Fruit fly (Drosophila melanogaster) whole organism, embryonic: Measurements from ENCODE around the gene NimB5.

ENCODE experiments used
- Adf1 ChIP-seq: fragments of 200-800 bp; sonication (Bioruptor generic); IDR thresholded peaks from 2 replicates; pipeline ENCODE4 v1.3.6; 2022; ENCODE audit warnings: missing biosample characterization, missing genetic modification characterization
- B-H1 ChIP-seq: fragments of 200-800 bp; sonication (Bioruptor generic); IDR thresholded peaks from 3 replicates; pipeline ENCODE4 v1.3.6; 2022; ENCODE audit warnings: missing biosample characterization, missing genetic modification characterization
- Blimp-1 ChIP-seq: fragments of 200-800 bp; sonication (Bioruptor generic); optimal IDR thresholded peaks from 3 replicates; lab custom pipeline; 2018; ENCODE audit warnings: missing biosample characterization, missing genetic modification characterization, mild to moderate bottlenecking, moderate library complexity, missing genetic modification reagents
- CG10209 ChIP-seq: fragments of 200-800 bp; sonication (Bioruptor generic); optimal IDR thresholded peaks from 3 replicates; lab custom pipeline; 2017; ENCODE audit warnings: missing biosample characterization, mild to moderate bottlenecking, missing genetic modification characterization, missing genetic modification reagents
- CG10979 ChIP-seq: fragments of 200-800 bp; sonication (Bioruptor generic); optimal IDR thresholded peaks from 2 replicates; lab custom pipeline; 2018; ENCODE audit warnings: missing biosample characterization, mild to moderate bottlenecking, missing genetic modification characterization, moderate library complexity
- CG12071 ChIP-seq: fragments of 200-800 bp; sonication (Bioruptor generic); optimal IDR thresholded peaks from 3 replicates; lab custom pipeline; 2018; ENCODE audit warnings: missing biosample characterization, mild to moderate bottlenecking, missing genetic modification characterization
- CG12155 ChIP-seq: fragments of 200-800 bp; sonication (Bioruptor generic); optimal IDR thresholded peaks from 3 replicates; lab custom pipeline; 2016; ENCODE audit warnings: missing biosample characterization, missing genetic modification characterization
- CG13894 ChIP-seq: fragments of 200-800 bp; sonication (Bioruptor generic); optimal IDR thresholded peaks from 3 replicates; lab custom pipeline; 2018; ENCODE audit warnings: missing biosample characterization, mild to moderate bottlenecking, missing genetic modification characterization, moderate library complexity
- CG14965 ChIP-seq: fragments of 200-800 bp; sonication (Bioruptor generic); optimal IDR thresholded peaks from 2 replicates; lab custom pipeline; 2016; ENCODE audit warnings: missing biosample characterization, missing genetic modification characterization, borderline replicate concordance
- CG17359 ChIP-seq: fragments of 200-800 bp; sonication (Bioruptor generic); optimal IDR thresholded peaks from 3 replicates; lab custom pipeline; 2018; ENCODE audit warnings: missing biosample characterization, mild to moderate bottlenecking, missing genetic modification characterization, moderate library complexity
- CG18619 ChIP-seq: fragments of 200-800 bp; sonication (Bioruptor generic); optimal IDR thresholded peaks from 3 replicates; lab custom pipeline; 2017; ENCODE audit warnings: missing biosample characterization, mild to moderate bottlenecking, missing genetic modification characterization
- CG31441 ChIP-seq: fragments of 200-800 bp; sonication (Bioruptor generic); IDR thresholded peaks from 2 replicates; pipeline ENCODE4 v1.3.6; 2022; ENCODE audit warnings: missing biosample characterization, missing genetic modification characterization
- CG3847 ChIP-seq: fragments of 200-800 bp; sonication (Bioruptor generic); IDR thresholded peaks from 2 replicates; pipeline ENCODE4 v1.3.6; 2022; ENCODE audit warnings: missing biosample characterization, missing genetic modification characterization
- CG42726 ChIP-seq: fragments of 200-800 bp; sonication (Bioruptor generic); IDR thresholded peaks from 2 replicates; pipeline ENCODE4 v1.3.6; 2022; ENCODE audit warnings: missing biosample characterization, missing genetic modification characterization; ENCODE audit not compliant: partially characterized antibody
- CG7839 ChIP-seq: fragments of 200-800 bp; sonication (Bioruptor generic); optimal IDR thresholded peaks from 3 replicates; lab custom pipeline; 2018; ENCODE audit warnings: missing biosample characterization, mild to moderate bottlenecking, missing genetic modification characterization, moderate library complexity
- CG7987 ChIP-seq: fragments of 200-800 bp; sonication (Bioruptor generic); optimal IDR thresholded peaks from 2 replicates; lab custom pipeline; 2018; ENCODE audit warnings: missing biosample characterization, mild to moderate bottlenecking, missing genetic modification characterization, moderate library complexity
- CoRest ChIP-seq: fragments of 200-800 bp; sonication (Bioruptor generic); optimal IDR thresholded peaks from 3 replicates; lab custom pipeline; 2018; ENCODE audit warnings: missing biosample characterization, mild to moderate bottlenecking, missing genetic modification characterization, moderate library complexity
- Dek ChIP-seq: fragments of 200-800 bp; sonication (Bioruptor generic); optimal IDR thresholded peaks from 3 replicates; lab custom pipeline; 2019; ENCODE audit warnings: missing biosample characterization, mild to moderate bottlenecking, missing genetic modification characterization, moderate library complexity
- Hmr ChIP-seq: fragments of 200-800 bp; sonication (Bioruptor generic); optimal IDR thresholded peaks from 3 replicates; lab custom pipeline; 2017; ENCODE audit warnings: mild to moderate bottlenecking, missing biosample characterization, missing genetic modification reagents, missing genetic modification characterization
- MBD-R2 ChIP-seq: fragments of 200-800 bp; sonication (Bioruptor generic); IDR thresholded peaks from 2 replicates; pipeline ENCODE4 v1.3.6; 2022; ENCODE audit warnings: missing biosample characterization, missing genetic modification characterization
- Max ChIP-seq: fragments of 200-800 bp; sonication (Bioruptor generic); optimal IDR thresholded peaks from 2 replicates; lab custom pipeline; 2016; ENCODE audit warnings: missing biosample characterization, mild to moderate bottlenecking, missing genetic modification characterization
- NC2α ChIP-seq: fragments of 200-800 bp; sonication (Bioruptor generic); optimal IDR thresholded peaks from 2 replicates; lab custom pipeline; 2016; ENCODE audit warnings: missing biosample characterization, missing genetic modification characterization
- NK7.1 ChIP-seq: fragments of 200-800 bp; sonication (Bioruptor generic); optimal IDR thresholded peaks from 3 replicates; lab custom pipeline; 2016; ENCODE audit warnings: missing biosample characterization, missing genetic modification characterization
- Oaz ChIP-seq: fragments of 200-800 bp; sonication (Bioruptor generic); IDR thresholded peaks from 2 replicates; pipeline ENCODE4 v1.3.6; 2022; ENCODE audit warnings: missing biosample characterization, missing genetic modification characterization
- Oli ChIP-seq: fragments of 200-800 bp; sonication (Bioruptor generic); optimal IDR thresholded peaks from 2 replicates; lab custom pipeline; 2018; ENCODE audit warnings: missing biosample characterization, mild to moderate bottlenecking, missing genetic modification characterization, moderate library complexity
- Scr ChIP-seq: fragments of 200-800 bp; sonication (Bioruptor generic); IDR thresholded peaks from 2 replicates; pipeline ENCODE4 v1.3.6; 2022; ENCODE audit warnings: missing biosample characterization, missing genetic modification characterization; ENCODE audit not compliant: partially characterized antibody
- Sox102F ChIP-seq: fragments of 200-800 bp; sonication (Bioruptor generic); optimal IDR thresholded peaks from 2 replicates; lab custom pipeline; 2018; ENCODE audit warnings: missing biosample characterization, mild to moderate bottlenecking, missing genetic modification characterization, moderate library complexity
- Xbp1 ChIP-seq: fragments of 200-800 bp; sonication (Bioruptor generic); optimal IDR thresholded peaks from 3 replicates; lab custom pipeline; 2016; ENCODE audit warnings: missing biosample characterization, mild to moderate bottlenecking, missing genetic modification characterization
- abd-A ChIP-seq: fragments of 200-800 bp; sonication (Bioruptor generic); optimal IDR thresholded peaks from 3 replicates; lab custom pipeline; 2019; ENCODE audit warnings: missing biosample characterization, mild to moderate bottlenecking, missing genetic modification characterization, moderate library complexity
- ac ChIP-seq: fragments of 200-800 bp; sonication (Bioruptor generic); optimal IDR thresholded peaks from 3 replicates; lab custom pipeline; 2017; ENCODE audit warnings: missing biosample characterization, mild to moderate bottlenecking, missing genetic modification characterization
- crc ChIP-seq: fragments of 200-800 bp; sonication (Bioruptor generic); optimal IDR thresholded peaks from 2 replicates; lab custom pipeline; 2016; ENCODE audit warnings: missing biosample characterization, missing genetic modification characterization
- dpn ChIP-seq, 2 experiments: fragments of 200-800 bp; sonication (Bioruptor generic); optimal IDR thresholded peaks; 3 replicates each; lab custom pipeline; 2016; ENCODE audit warnings: missing biosample characterization in 2 of 2, missing genetic modification characterization in 2 of 2
- ems ChIP-seq: fragments of 200-800 bp; sonication (Bioruptor generic); optimal IDR thresholded peaks from 3 replicates; lab custom pipeline; 2016; ENCODE audit warnings: missing biosample characterization, missing genetic modification characterization
- gem ChIP-seq: fragments of 200-800 bp; sonication (Bioruptor generic); optimal IDR thresholded peaks from 2 replicates; lab custom pipeline; 2019; ENCODE audit warnings: missing biosample characterization, mild to moderate bottlenecking, missing genetic modification characterization, moderate library complexity
- grn ChIP-seq: fragments of 200-800 bp; sonication (Bioruptor generic); optimal IDR thresholded peaks from 3 replicates; lab custom pipeline; 2017; ENCODE audit warnings: missing biosample characterization, missing genetic modification characterization
- hkb ChIP-seq, 2 experiments: fragments of 200-800 bp in 1 of 2; fragments of >200 bp in 1 of 2; sonication (Bioruptor generic) in 1 of 2; IDR thresholded peaks in 1 of 2; optimal IDR thresholded peaks in 1 of 2; 2 replicates each; pipeline versions ENCODE4 v1.3.6 to Lab custom; 2017 to 2022; ENCODE audit warnings: missing biosample characterization in 1 of 2, missing genetic modification characterization in 1 of 2
- ind ChIP-seq: fragments of 200-800 bp; sonication (Bioruptor generic); optimal IDR thresholded peaks from 3 replicates; lab custom pipeline; 2016; ENCODE audit warnings: missing biosample characterization, missing genetic modification characterization
- ken ChIP-seq: fragments of 200-800 bp; sonication (Bioruptor generic); IDR thresholded peaks from 3 replicates; pipeline ENCODE4 v1.3.6; 2022; ENCODE audit warnings: missing biosample characterization, missing genetic modification characterization
- knrl ChIP-seq: fragments of 200-800 bp; sonication (Bioruptor generic); IDR thresholded peaks from 3 replicates; pipeline ENCODE4 v1.3.6; 2022; ENCODE audit warnings: missing biosample characterization, missing genetic modification characterization; ENCODE audit not compliant: partially characterized antibody
- mam ChIP-seq: fragments of 200-800 bp; sonication (Bioruptor generic); optimal IDR thresholded peaks from 3 replicates; lab custom pipeline; 2016; ENCODE audit warnings: missing biosample characterization, missing genetic modification characterization
- nmo ChIP-seq: fragments of 200-800 bp; sonication (Bioruptor generic); optimal IDR thresholded peaks from 2 replicates; lab custom pipeline; 2018; ENCODE audit warnings: missing biosample characterization, mild to moderate bottlenecking, missing genetic modification characterization, moderate library complexity
- pb ChIP-seq: fragments of 200-800 bp; sonication (Bioruptor generic); optimal IDR thresholded peaks from 3 replicates; lab custom pipeline; 2016; ENCODE audit warnings: missing biosample characterization, missing genetic modification characterization
- psq ChIP-seq: fragments of 200-800 bp; sonication (Bioruptor generic); optimal IDR thresholded peaks from 2 replicates; lab custom pipeline; 2017; ENCODE audit warnings: missing biosample characterization, missing genetic modification characterization
- ro ChIP-seq: fragments of 200-800 bp; sonication (Bioruptor generic); IDR thresholded peaks from 2 replicates; pipeline ENCODE4 v1.3.6; 2022; ENCODE audit warnings: missing biosample characterization, missing genetic modification characterization
- sens ChIP-seq: fragments of 200-800 bp; sonication (Bioruptor generic); peaks from one replicate; lab custom pipeline; 2016; ENCODE audit warnings: missing biosample characterization, missing genetic modification characterization
- sima ChIP-seq: fragments of 200-800 bp; sonication (Bioruptor generic); optimal IDR thresholded peaks from 2 replicates; lab custom pipeline; 2016; ENCODE audit warnings: missing biosample characterization, missing genetic modification characterization
- so ChIP-seq: fragments of 200-800 bp; sonication (Bioruptor generic); IDR thresholded peaks from 3 replicates; pipeline ENCODE4 v1.3.6; 2022; ENCODE audit warnings: missing biosample characterization, missing genetic modification characterization
- sug ChIP-seq: fragments of 200-800 bp; optimal IDR thresholded peaks from 2 replicates; lab custom pipeline; 2019; ENCODE audit warnings: missing biosample characterization, mild to moderate bottlenecking, missing genetic modification characterization, moderate library complexity

Gene NimB5

DNA sequence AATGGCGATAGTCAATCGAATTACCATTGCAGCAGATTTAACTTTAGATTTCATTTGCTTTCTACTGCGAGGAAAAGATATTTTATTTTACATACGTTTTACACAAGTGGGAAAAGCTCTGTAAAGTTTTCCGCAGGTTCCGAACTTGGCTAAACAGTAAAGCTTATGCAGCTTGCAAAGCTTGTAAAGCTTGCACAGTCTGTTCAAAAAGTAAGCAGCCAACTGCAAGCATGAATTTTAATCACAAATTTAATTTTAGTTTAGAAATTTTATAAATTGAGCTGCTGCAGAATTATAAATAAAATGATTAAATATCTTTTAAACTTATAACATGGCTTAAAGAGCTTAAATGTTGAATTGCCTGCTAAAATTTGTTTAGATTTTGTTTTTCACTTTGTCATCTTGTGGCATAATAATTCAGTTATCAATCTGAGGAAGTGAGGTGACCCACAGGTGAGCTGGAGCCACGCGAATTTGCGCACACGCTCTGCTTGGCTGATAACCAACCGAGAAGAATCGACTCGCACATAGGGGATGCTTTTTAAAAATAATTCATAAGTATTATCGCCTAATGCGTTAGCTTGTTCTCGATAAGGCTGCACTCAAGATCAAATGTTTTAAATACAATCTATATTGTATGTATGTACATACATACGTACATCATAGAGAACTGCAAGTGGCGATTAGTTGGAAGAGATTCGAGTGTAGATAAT, 41.8 kb downstream of the NimB5 start (continued):
- TF ChIP-seq sima (GFP tag; lab: Kevin White, UChicago) (no peak), CG14965 (GFP tag; lab: Kevin White, UChicago) (no peak), CoRest (tag; lab: Kevin White, UChicago) (peak; percentile 33), Xbp1 (GFP tag; lab: Kevin White, UChicago) (peak; percentile 36), MBD-R2 (GFP tag; lab: Robert Waterston, UW) (no peak), CG10209 (no peak), knrl (GFP tag; lab: Robert Waterston, UW) (peak; percentile 36; the same call in 1 of the 3 replicates), abd-A (tag; lab: Kevin White, UChicago) (no peak), CG7987 (GFP tag; lab: Kevin White, UChicago) (peak; percentile 13), ac (GFP tag; lab: Kevin White, UChicago) (no peak), Dek (tag; lab: Kevin White, UChicago) (peak; percentile 53), Sox102F (GFP tag; lab: Kevin White, UChicago) (peak; percentile 17), pb (GFP tag; lab: Kevin White, UChicago) (no peak), CG10979 (tag; lab: Kevin White, UChicago) (no peak), ken (GFP tag; lab: Robert Waterston, UW) (0 out of 3 replicates have a peak, but pooled peaks have one; percentile 50), B-H1 (GFP tag; lab: Robert Waterston, UW) (peak; percentile 19; the same call in 1 of the 3 replicates), CG12155 (peak; percentile 36), CG3847 (peak; percentile 56; the same call in 1 of the 2 replicates), crc (GFP tag; lab: Kevin White, UChicago) (no peak), mam (GFP tag; lab: Kevin White, UChicago) (peak; percentile 22), Blimp-1 (peak; percentile 41), grn (GFP tag; lab: Kevin White, UChicago) (peak; percentile 26), NK7.1 (no peak), hkb (optimal IDR thresholded peaks at IDR 0.05; lab: Kevin White, UChicago) (no peak), hkb (GFP tag; IDR thresholded peaks at IDR 0.05; lab: Robert Waterston, UW) (peak; percentile 66), gem (peak; percentile 60), sens (GFP tag; lab: Kevin White, UChicago) (peak; percentile 7), ro (no peak), Adf1 (GFP tag; lab: Robert Waterston, UW) (peak; percentile 58; the same call in 1 of the 2 replicates), so (GFP tag; lab: Robert Waterston, UW) (peak; percentile 51; the same call in 1 of the 3 replicates), CG17359 (tag; lab: Kevin White, UChicago) (peak; percentile 48), CG12071 (no peak), dpn (GFP tag; optimal IDR thresholded peaks at IDR 0.05; lab: Kevin White, UChicago) (peak; percentile 5 to 15), ems (GFP tag; lab: Kevin White, UChicago) (no peak), CG31441 (GFP tag; lab: Robert Waterston, UW) (peak; percentile 35; the same call in 1 of the 2 replicates), nmo (GFP tag; lab: Kevin White, UChicago) (peak; percentile 38), Scr (GFP tag; lab: Robert Waterston, UW) (peak; percentile 31; the same call in 1 of the 2 replicates), NC2α (GFP tag; lab: Kevin White, UChicago) (no peak), CG42726 (peak; percentile 50; the same call in 1 of the 2 replicates), Max (GFP tag; lab: Kevin White, UChicago) (peak; percentile 10), CG18619 (GFP tag; lab: Kevin White, UChicago) (peak; percentile 23), ind (GFP tag; lab: Kevin White, UChicago) (peak; percentile 13), Oli (tag; lab: Kevin White, UChicago) (peak; percentile 15), psq (GFP tag; lab: Kevin White, UChicago) (no peak), sug (tag; lab: Kevin White, UChicago) (peak; percentile 41), Hmr (peak; percentile 39), CG13894 (peak; percentile 53), Oaz (GFP tag; lab: Robert Waterston, UW) (0 out of 2 replicates have a peak, but pooled peaks have one; percentile 10), CG7839 (tag; lab: Kevin White, UChicago) (peak; percentile 62)
